Worm (Caenorhabditis elegans) whole organism, early embryonic: ENCODE measurements around the gene pdzd-8.
A peak's percentile ranks its signal among the peaks of the same experiment; 100 is the strongest.

Source experiments
- B0310.2 ChIP-seq: sonication (generic microtip); optimal IDR thresholded peaks from 2 replicates; lab custom pipeline; 2016; ENCODE audit warnings: mild to moderate bottlenecking, missing genetic modification characterization, missing compliant biosample characterization
- F13C5.2 ChIP-seq: sonication (generic microtip); optimal IDR thresholded peaks from 2 replicates; lab custom pipeline; 2017; ENCODE audit warnings: mild to moderate bottlenecking, missing genetic modification characterization, inconsistent platforms, missing compliant biosample characterization
- aly-1 ChIP-seq: sonication (generic microtip); optimal IDR thresholded peaks from 2 replicates; lab custom pipeline; 2016; ENCODE audit warnings: missing genetic modification characterization, missing compliant biosample characterization
- ama-1 ChIP-seq: fragments of 150-350 bp; optimal IDR thresholded peaks from 2 replicates; lab custom pipeline; 2014
- ceh-13 ChIP-seq: fragments of 200-800 bp; sonication (Bioruptor generic); optimal IDR thresholded peaks from 2 replicates; lab custom pipeline; 2018; ENCODE audit warnings: mild to moderate bottlenecking, missing genetic modification characterization, missing compliant biosample characterization
- flt-1 ChIP-seq: fragments of 200-800 bp; sonication (Bioruptor generic); IDR thresholded peaks from 2 replicates; pipeline ENCODE4 v1.3.6; 2022; ENCODE audit warnings: missing genetic modification characterization, missing compliant biosample characterization
- hmg-4 ChIP-seq: fragments of 200-800 bp; sonication (Bioruptor generic); optimal IDR thresholded peaks from 2 replicates; lab custom pipeline; 2018; ENCODE audit warnings: mild to moderate bottlenecking, missing genetic modification characterization, missing compliant biosample characterization
- hnd-1 ChIP-seq: sonication (generic microtip); optimal IDR thresholded peaks from 2 replicates; lab custom pipeline; 2016; ENCODE audit warnings: missing genetic modification characterization, missing compliant biosample characterization
- pes-1 ChIP-seq: fragments of 200-800 bp; sonication (Bioruptor generic); IDR thresholded peaks from 2 replicates; pipeline ENCODE4 v1.3.6; 2022; ENCODE audit warnings: missing genetic modification reagents, missing genetic modification characterization, missing compliant biosample characterization
- scrt-1 ChIP-seq: fragments of 200-800 bp; sonication (Bioruptor generic); IDR thresholded peaks from 2 replicates; pipeline ENCODE4 v1.3.6; 2022; ENCODE audit warnings: missing genetic modification characterization, missing compliant biosample characterization
- sea-1 ChIP-seq: fragments of 200-800 bp; sonication (Bioruptor generic); conservative IDR thresholded peaks from 2 replicates; pipeline ENCODE4 v1.3.6; 2022; ENCODE audit warnings: missing genetic modification characterization, missing compliant biosample characterization
- tbx-11 ChIP-seq: fragments of 200-800 bp; sonication (Bioruptor generic); IDR thresholded peaks from 2 replicates; pipeline ENCODE4 v1.3.6; 2022; ENCODE audit warnings: missing genetic modification characterization, missing compliant biosample characterization
- tbx-37 ChIP-seq: fragments of 200-800 bp; sonication (Bioruptor generic); conservative IDR thresholded peaks from 2 replicates; pipeline ENCODE4 v1.3.6; 2022; ENCODE audit warnings: missing genetic modification reagents, missing genetic modification characterization, missing compliant biosample characterization
- tra-4 ChIP-seq: sonication (generic microtip); optimal IDR thresholded peaks from 2 replicates; lab custom pipeline; 2017; ENCODE audit warnings: missing genetic modification characterization, missing compliant biosample characterization

DNA sequence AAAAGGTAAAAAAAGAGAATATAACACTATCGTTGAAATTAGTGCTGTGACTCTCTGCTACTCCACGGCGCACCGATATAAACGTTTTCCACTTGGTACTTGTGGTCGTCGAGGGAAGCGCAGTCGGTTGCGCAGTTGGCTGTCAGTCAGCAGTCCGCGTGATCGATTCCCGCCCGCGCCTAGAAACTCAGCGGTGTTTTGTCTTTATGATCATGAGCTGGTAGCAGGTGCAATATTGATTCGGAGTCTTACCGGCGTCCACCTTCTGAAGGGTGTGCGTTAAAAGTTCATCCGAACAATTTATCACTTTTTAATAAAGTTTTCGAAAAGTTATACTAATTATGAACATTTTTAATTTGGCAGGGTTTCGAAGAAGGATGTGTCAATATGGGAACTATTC lies 48.2 kb upstream of the pdzd-8 start:
- TF ChIP-seq ama-1 (no peak), pes-1 (GFP tag; lab: Robert Waterston, UW) (peak; percentile 97), tra-4 (tag; lab: Kevin White, UChicago) (peak; percentile 97), scrt-1 (peak; percentile 95), sea-1 (GFP tag; lab: Robert Waterston, UW) (peak; percentile 99), aly-1 (tag; lab: Kevin White, UChicago) (peak; percentile 98), ceh-13 (GFP tag; lab: Kevin White, UChicago) (peak; percentile 92), hmg-4 (GFP tag; lab: Kevin White, UChicago) (peak; percentile 98), tbx-11 (GFP tag; lab: Robert Waterston, UW) (peak; percentile 99), F13C5.2 (tag; lab: Kevin White, UChicago) (peak; percentile 96), tbx-37 (peak; percentile 93), B0310.2 (tag; lab: Kevin White, UChicago) (peak; percentile 97), hnd-1 (tag; lab: Kevin White, UChicago) (peak; percentile 86), flt-1 (GFP tag; lab: Robert Waterston, UW) (peak; percentile 97)
